Worm (Caenorhabditis elegans): ENCODE measurements around the gene set-13.

ce11 chrII:2862557-2863035, 45.8 kb downstream of the set-13 start:
- TF ChIP-seq T26A5.8 (tag; optimal IDR thresholded peaks at IDR 0.05) (no peak), F55B11.4 (tag; optimal IDR thresholded peaks at IDR 0.05; ENCODE audit: borderline replicate concordance, insufficient read depth) (no peak), nfya-2 (GFP tag; IDR thresholded peaks at IDR 0.05) (no peak), cebp-2 (GFP tag; IDR thresholded peaks at IDR 0.05) (no peak), mel-28 (tag; optimal IDR thresholded peaks at IDR 0.05; ENCODE audit: borderline replicate concordance) (no peak), die-1 (tag; optimal IDR thresholded peaks at IDR 0.05) (no peak)
